Worm (Caenorhabditis elegans): ENCODE data around the gene T01B4.3.
A peak's percentile ranks its signal among the peaks of the same experiment; 100 is the strongest.

ce11 chrX:16331932-16332485, 14.5 kb upstream of the T01B4.3 start, which contains the start of gene taf-3:
- no peak for TF ChIP-seq zag-1 (tag; optimal IDR thresholded peaks at IDR 0.05)
- no peak for TF ChIP-seq fkh-10 (GFP tag; optimal IDR thresholded peaks at IDR 0.05)
- no peak for TF ChIP-seq ZK546.5 (tag; optimal IDR thresholded peaks at IDR 0.05)
- TF ChIP-seq jun-1 (tag; optimal IDR thresholded peaks at IDR 0.05), result no peak
- TF ChIP-seq ceh-9 (tag; optimal IDR thresholded peaks at IDR 0.05), result no peak
- TF ChIP-seq skn-1 (tag; optimal IDR thresholded peaks at IDR 0.05), result peak; percentile 8
